Fruit fly (Drosophila melanogaster) whole organism, prepupa: ENCODE measurements around the gene Nmd3.

Experiments used
- Blimp-1 ChIP-seq: fragments of 200-800 bp; sonication (Bioruptor generic); optimal IDR thresholded peaks from 3 replicates; lab custom pipeline; 2017; ENCODE audit warnings: missing biosample characterization, missing genetic modification characterization, mild to moderate bottlenecking, moderate library complexity, missing genetic modification reagents
- CG10631 ChIP-seq: fragments of 200-800 bp; sonication (Bioruptor generic); optimal IDR thresholded peaks from 2 replicates; lab custom pipeline; 2016; ENCODE audit warnings: missing biosample characterization, missing genetic modification characterization
- CG10669 ChIP-seq: fragments of 200-800 bp; sonication (Bioruptor generic); optimal IDR thresholded peaks from 3 replicates; lab custom pipeline; 2018; ENCODE audit warnings: missing biosample characterization, mild to moderate bottlenecking, missing genetic modification characterization, moderate library complexity
- CG11294 ChIP-seq: fragments of 200-800 bp; sonication (Bioruptor generic); IDR thresholded peaks from 2 replicates; pipeline ENCODE4 v1.3.6; 2022; ENCODE audit warnings: missing biosample characterization, missing genetic modification characterization
- CG11762 ChIP-seq: fragments of 200-800 bp; sonication (Bioruptor generic); optimal IDR thresholded peaks from 3 replicates; lab custom pipeline; 2016; ENCODE audit warnings: missing biosample characterization, missing genetic modification characterization; ENCODE audit not compliant: insufficient read depth
- CG11902 ChIP-seq: fragments of 200-800 bp; sonication (Bioruptor generic); optimal IDR thresholded peaks from 3 replicates; lab custom pipeline; 2016; ENCODE audit warnings: missing biosample characterization, missing genetic modification characterization
- CG15336 ChIP-seq: fragments of 200-800 bp; sonication (Bioruptor generic); IDR thresholded peaks from 2 replicates; pipeline ENCODE4 v1.3.6; 2022; ENCODE audit warnings: missing biosample characterization, missing genetic modification characterization
- CG1621 ChIP-seq: fragments of 200-800 bp; sonication (Bioruptor generic); optimal IDR thresholded peaks from 3 replicates; lab custom pipeline; 2018; ENCODE audit warnings: missing biosample characterization, mild to moderate bottlenecking, missing genetic modification characterization
- CG16779 ChIP-seq: fragments of 200-800 bp; sonication (Bioruptor generic); optimal IDR thresholded peaks from 3 replicates; lab custom pipeline; 2017; ENCODE audit warnings: missing biosample characterization, mild to moderate bottlenecking, missing genetic modification characterization
- CG31627 ChIP-seq: fragments of 200-800 bp; sonication (Bioruptor generic); optimal IDR thresholded peaks from 3 replicates; lab custom pipeline; 2016; ENCODE audit warnings: missing biosample characterization, missing genetic modification characterization
- CG32006 ChIP-seq: fragments of 200-800 bp; sonication (Bioruptor generic); optimal IDR thresholded peaks from 3 replicates; lab custom pipeline; 2017; ENCODE audit warnings: missing biosample characterization, mild to moderate bottlenecking, missing genetic modification characterization
- CG3919 ChIP-seq: fragments of 200-800 bp; sonication (Bioruptor generic); optimal IDR thresholded peaks from 3 replicates; lab custom pipeline; 2016; ENCODE audit warnings: missing biosample characterization, missing genetic modification characterization
- CG4318 ChIP-seq: fragments of 200-800 bp; sonication (Bioruptor generic); optimal IDR thresholded peaks from 3 replicates; lab custom pipeline; 2017; ENCODE audit warnings: missing biosample characterization, mild to moderate bottlenecking, missing genetic modification characterization
- CG6163 ChIP-seq: fragments of 200-800 bp; sonication (Bioruptor generic); IDR thresholded peaks from 3 replicates; pipeline ENCODE4 v1.3.6; 2022; ENCODE audit warnings: missing biosample characterization, missing genetic modification characterization
- CG6276 ChIP-seq: fragments of 200-800 bp; sonication (Bioruptor generic); optimal IDR thresholded peaks from 2 replicates; lab custom pipeline; 2017; ENCODE audit warnings: missing biosample characterization, mild to moderate bottlenecking, missing genetic modification characterization
- CG6792 ChIP-seq: fragments of 200-800 bp; sonication (Bioruptor generic); optimal IDR thresholded peaks from 3 replicates; lab custom pipeline; 2016; ENCODE audit warnings: missing biosample characterization, missing genetic modification characterization
- CG6808 ChIP-seq: fragments of 200-800 bp; sonication (Bioruptor generic); optimal IDR thresholded peaks from 3 replicates; lab custom pipeline; 2017; ENCODE audit warnings: missing biosample characterization, missing genetic modification characterization, mild to moderate bottlenecking, moderate library complexity, missing genetic modification reagents
- CG6854 ChIP-seq: fragments of 200-800 bp; sonication (Bioruptor generic); optimal IDR thresholded peaks from 2 replicates; lab custom pipeline; 2017; ENCODE audit warnings: missing biosample characterization, mild to moderate bottlenecking, missing genetic modification characterization
- CG8119 ChIP-seq: fragments of 200-800 bp; sonication (Bioruptor generic); IDR thresholded peaks from 3 replicates; pipeline ENCODE4 v1.3.6; 2022; ENCODE audit warnings: missing biosample characterization, missing genetic modification characterization
- CG8319 ChIP-seq: fragments of 200-800 bp; sonication (Bioruptor generic); optimal IDR thresholded peaks from 3 replicates; lab custom pipeline; 2016; ENCODE audit warnings: missing biosample characterization, missing genetic modification characterization
- CG8632 ChIP-seq: fragments of 200-800 bp; sonication (Bioruptor generic); optimal IDR thresholded peaks from 3 replicates; lab custom pipeline; 2016; ENCODE audit warnings: missing biosample characterization, missing genetic modification characterization
- CG9139 ChIP-seq: fragments of 200-800 bp; sonication (Bioruptor generic); optimal IDR thresholded peaks from 3 replicates; lab custom pipeline; 2017; ENCODE audit warnings: missing biosample characterization, mild to moderate bottlenecking, missing genetic modification characterization
- Eip75B ChIP-seq: fragments of 200-800 bp; sonication (Bioruptor generic); optimal IDR thresholded peaks from 3 replicates; lab custom pipeline; 2016; ENCODE audit warnings: missing biosample characterization, missing genetic modification characterization
- Eip78C ChIP-seq: fragments of 200-800 bp; sonication (Bioruptor generic); peaks from one replicate; lab custom pipeline; 2016; ENCODE audit warnings: missing biosample characterization, missing genetic modification characterization
- Ets21C ChIP-seq: fragments of 200-800 bp; sonication (Bioruptor generic); optimal IDR thresholded peaks from 3 replicates; lab custom pipeline; 2016; ENCODE audit warnings: missing biosample characterization, missing genetic modification characterization
- Ets96B ChIP-seq: fragments of 200-800 bp; optimal IDR thresholded peaks from 2 replicates; lab custom pipeline; 2019; ENCODE audit warnings: missing biosample characterization, mild to moderate bottlenecking, missing genetic modification characterization, moderate library complexity
- Gug ChIP-seq: fragments of 200-800 bp; sonication (Bioruptor generic); IDR thresholded peaks from 2 replicates; pipeline ENCODE4 v1.3.6; 2022; ENCODE audit warnings: missing biosample characterization, missing genetic modification characterization
- Hr38 ChIP-seq: sonication (Bioruptor generic); optimal IDR thresholded peaks from 2 replicates; lab custom pipeline; 2016; ENCODE audit warnings: missing biosample characterization, missing genetic modification characterization
- Hr39 ChIP-seq: fragments of 200-800 bp; sonication (Bioruptor generic); optimal IDR thresholded peaks from 2 replicates; lab custom pipeline; 2016; ENCODE audit warnings: missing biosample characterization, missing genetic modification characterization
- Hr4 ChIP-seq: fragments of 200-800 bp; sonication (Bioruptor generic); optimal IDR thresholded peaks from 3 replicates; lab custom pipeline; 2016; ENCODE audit warnings: missing biosample characterization, missing genetic modification characterization
- Lpt ChIP-seq: fragments of 200-800 bp; sonication (Bioruptor generic); optimal IDR thresholded peaks from 3 replicates; lab custom pipeline; 2016; ENCODE audit warnings: missing biosample characterization, missing genetic modification characterization
- OdsH ChIP-seq: fragments of 200-800 bp; sonication (Bioruptor generic); optimal IDR thresholded peaks from 3 replicates; lab custom pipeline; 2016; ENCODE audit warnings: missing biosample characterization, missing genetic modification characterization
- Smox ChIP-seq: fragments of 200-800 bp; sonication (Bioruptor generic); optimal IDR thresholded peaks from 3 replicates; lab custom pipeline; 2016; ENCODE audit warnings: missing biosample characterization, missing genetic modification characterization
- Sox102F ChIP-seq: fragments of 200-800 bp; sonication (Bioruptor generic); optimal IDR thresholded peaks from 2 replicates; lab custom pipeline; 2016; ENCODE audit warnings: missing biosample characterization, mild to moderate bottlenecking, missing genetic modification characterization
- Sox14 ChIP-seq: fragments of 200-800 bp; sonication (Bioruptor generic); optimal IDR thresholded peaks from 3 replicates; lab custom pipeline; 2016; ENCODE audit warnings: missing biosample characterization, missing genetic modification characterization
- Sox15 ChIP-seq: fragments of 200-800 bp; sonication (Bioruptor generic); optimal IDR thresholded peaks from 3 replicates; lab custom pipeline; 2016; ENCODE audit warnings: missing biosample characterization, missing genetic modification characterization
- achi ChIP-seq: fragments of 200-800 bp; sonication (Bioruptor generic); optimal IDR thresholded peaks from 3 replicates; lab custom pipeline; 2016; ENCODE audit warnings: missing biosample characterization, missing genetic modification characterization
- cyc ChIP-seq: fragments of 200-800 bp; sonication (Bioruptor generic); optimal IDR thresholded peaks from 3 replicates; lab custom pipeline; 2016; ENCODE audit warnings: missing biosample characterization, missing genetic modification characterization
- dsx ChIP-seq: fragments of 200-800 bp; optimal IDR thresholded peaks from 3 replicates; lab custom pipeline; 2019; ENCODE audit warnings: missing biosample characterization, mild to moderate bottlenecking, missing genetic modification characterization, moderate library complexity; ENCODE audit not compliant: poor library complexity, severe bottlenecking
- eg ChIP-seq: fragments of 200-800 bp; sonication (Bioruptor generic); IDR thresholded peaks from 3 replicates; pipeline ENCODE4 v1.3.6; 2022; ENCODE audit warnings: missing biosample characterization, missing genetic modification characterization
- esn ChIP-seq: fragments of 200-800 bp; sonication (Bioruptor generic); optimal IDR thresholded peaks from 2 replicates; lab custom pipeline; 2016; ENCODE audit warnings: missing biosample characterization, mild to moderate bottlenecking, missing genetic modification characterization, moderate library complexity
- fd59A ChIP-seq: fragments of 200-800 bp; sonication (Bioruptor generic); optimal IDR thresholded peaks from 2 replicates; lab custom pipeline; 2017; ENCODE audit warnings: missing biosample characterization, mild to moderate bottlenecking, missing genetic modification characterization, missing genetic modification reagents
- fd85E ChIP-seq: fragments of 200-800 bp; sonication (Bioruptor generic); optimal IDR thresholded peaks from 3 replicates; lab custom pipeline; 2016; ENCODE audit warnings: missing biosample characterization, missing genetic modification characterization
- net ChIP-seq: fragments of 200-800 bp; sonication (Bioruptor generic); optimal IDR thresholded peaks from 3 replicates; lab custom pipeline; 2016; ENCODE audit warnings: missing biosample characterization, missing genetic modification characterization
- salr ChIP-seq, 2 experiments: fragments of 200-800 bp; sonication (Bioruptor generic); optimal IDR thresholded peaks; 3 replicates each; lab custom pipeline; 2016 to 2018; ENCODE audit warnings: missing biosample characterization in 2 of 2, missing genetic modification characterization in 2 of 2, mild to moderate bottlenecking in 1 of 2
- spab ChIP-seq: fragments of 200-800 bp; sonication (Bioruptor generic); optimal IDR thresholded peaks from 2 replicates; lab custom pipeline; 2017; ENCODE audit warnings: missing biosample characterization, mild to moderate bottlenecking, missing genetic modification characterization, missing genetic modification reagents
- ss ChIP-seq, 2 experiments: fragments of 200-800 bp; sonication (Bioruptor generic); optimal IDR thresholded peaks; 2 replicates in 1 of 2; 3 replicates in 1 of 2; lab custom pipeline; 2017 to 2018; ENCODE audit warnings: mild to moderate bottlenecking in 2 of 2, missing biosample characterization in 2 of 2, missing genetic modification characterization in 2 of 2, moderate library complexity in 1 of 2
- topi ChIP-seq: fragments of 200-800 bp; sonication (Bioruptor generic); optimal IDR thresholded peaks from 3 replicates; lab custom pipeline; 2016; ENCODE audit warnings: missing biosample characterization, missing genetic modification characterization
- vri ChIP-seq: fragments of 200-800 bp; sonication (Bioruptor generic); optimal IDR thresholded peaks from 3 replicates; lab custom pipeline; 2016; ENCODE audit warnings: missing biosample characterization, mild to moderate bottlenecking, missing genetic modification characterization

Nmd3 gene

dm6 chrX:2155868-2156267 lies 28.6 kb downstream of the Nmd3 start (continued):
- TF ChIP-seq Smox (GFP tag; lab: Kevin White, UChicago) (no peak), Ets96B (tag; lab: Kevin White, UChicago) (no peak), CG31627 (peak; percentile 27), ss (GFP tag; optimal IDR thresholded peaks at IDR 0.05; lab: Kevin White, UChicago) (no peak), Hr38 (GFP tag; lab: Kevin White, UChicago) (no peak), CG8119 (GFP tag; lab: Robert Waterston, UW) (no peak; the same call in 2 of the 3 replicates), esn (peak; percentile 42), CG6854 (GFP tag; lab: Kevin White, UChicago) (no peak), CG11902 (no peak), Sox14 (peak; percentile 69), salr (GFP tag; optimal IDR thresholded peaks at IDR 0.05; lab: Kevin White, UChicago) (no peak), CG6163 (0 out of 3 replicates have a peak, but pooled peaks have one; percentile 38), CG6276 (no peak), CG9139 (GFP tag; lab: Kevin White, UChicago) (no peak), CG1621 (tag; lab: Kevin White, UChicago) (peak; percentile 60), Sox102F (GFP tag; lab: Kevin White, UChicago) (no peak), cyc (GFP tag; lab: Kevin White, UChicago) (no peak)

DNA sequence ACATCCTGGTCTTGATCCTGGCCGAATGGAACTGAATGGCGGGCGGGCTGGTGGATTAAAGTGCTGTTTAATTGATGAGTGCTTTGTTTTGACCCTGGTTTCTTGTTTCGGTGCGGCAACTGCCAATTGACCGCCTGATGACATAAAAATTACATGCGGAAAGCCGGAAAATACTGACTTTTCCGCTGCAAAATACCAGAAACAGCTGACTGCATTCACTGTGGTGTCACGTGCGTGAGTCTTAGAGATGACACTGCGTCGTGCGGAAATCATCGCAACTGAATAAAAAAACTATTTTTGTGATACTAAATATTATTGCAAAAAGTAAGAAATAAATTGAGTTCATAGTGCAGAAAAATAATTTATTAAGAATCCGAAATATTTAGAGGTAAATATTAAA lies 35.0 kb downstream of the Nmd3 start, which contains the start of gene bcn92:
TSS of gene bcn92 (minus strand) at position 170 of the 400 bp plus-strand sequence.
- TF ChIP-seq CG10669 (GFP tag; lab: Kevin White, UChicago), result no peak
- TF ChIP-seq CG4318 (GFP tag; lab: Kevin White, UChicago), result no peak
- TF ChIP-seq CG8319 (GFP tag; lab: Kevin White, UChicago), result no peak
- no peak for TF ChIP-seq CG6808 (GFP tag; lab: Kevin White, UChicago)
- peak; percentile 7 for TF ChIP-seq Hr4
- TF ChIP-seq CG6276, result no peak
- no peak for TF ChIP-seq CG15336 (GFP tag; lab: Robert Waterston, UW)
- TF ChIP-seq CG8632 (GFP tag; lab: Kevin White, UChicago), result no peak
- TF ChIP-seq Smox (GFP tag; lab: Kevin White, UChicago), result peak; percentile 50
- TF ChIP-seq CG6792, result no peak
- TF ChIP-seq Gug (GFP tag; lab: Robert Waterston, UW), result no peak
- TF ChIP-seq CG10631 (GFP tag; lab: Kevin White, UChicago), result no peak
- peak; percentile 38 for TF ChIP-seq topi (GFP tag; lab: Kevin White, UChicago)
- TF ChIP-seq fd59A, result no peak
- peak; percentile 13 for TF ChIP-seq Ets21C (GFP tag; lab: Kevin White, UChicago)
- peak; percentile 70 for TF ChIP-seq Eip78C (GFP tag; lab: Kevin White, UChicago)
- TF ChIP-seq CG3919 (GFP tag; lab: Kevin White, UChicago), result peak; percentile 17
- TF ChIP-seq Hr39, result peak; percentile 44
- TF ChIP-seq CG6163, result peak; percentile 15; the same call in 1 of the 3 replicates
- peak; percentile 1 for TF ChIP-seq Eip75B
- peak; percentile 41 for TF ChIP-seq Sox14
- peak; percentile 59 for TF ChIP-seq esn
- peak; percentile 62 for TF ChIP-seq vri (GFP tag; lab: Kevin White, UChicago)
- TF ChIP-seq net (GFP tag; lab: Kevin White, UChicago), result no peak
- no peak for TF ChIP-seq Lpt
- TF ChIP-seq CG11294 (GFP tag; lab: Robert Waterston, UW), result no peak
- peak; percentile 31 for TF ChIP-seq achi (GFP tag; lab: Kevin White, UChicago)
- TF ChIP-seq CG6854 (GFP tag; lab: Kevin White, UChicago), result no peak
- TF ChIP-seq CG8119 (GFP tag; lab: Robert Waterston, UW), result no peak
- TF ChIP-seq dsx (GFP tag; lab: Kevin White, UChicago), result no peak
- TF ChIP-seq CG9139 (GFP tag; lab: Kevin White, UChicago), result no peak
- no peak for TF ChIP-seq eg (GFP tag; lab: Robert Waterston, UW)
- TF ChIP-seq Sox15 (GFP tag; lab: Kevin White, UChicago), result no peak
- TF ChIP-seq spab, result no peak
- peak; percentile 4 for TF ChIP-seq CG1621 (tag; lab: Kevin White, UChicago)
- TF ChIP-seq cyc (GFP tag; lab: Kevin White, UChicago), result peak; percentile 42
- no peak for TF ChIP-seq CG16779 (tag; lab: Kevin White, UChicago)
- TF ChIP-seq OdsH (GFP tag; lab: Kevin White, UChicago), result peak; percentile 20
- no peak for TF ChIP-seq CG11902
- TF ChIP-seq CG11762 (GFP tag; lab: Kevin White, UChicago), result no peak
- TF ChIP-seq fd85E (GFP tag; lab: Kevin White, UChicago), result no peak
- no peak for TF ChIP-seq CG32006 (GFP tag; lab: Kevin White, UChicago)
- no peak for TF ChIP-seq Blimp-1 (GFP tag; lab: Kevin White, UChicago)
